Fruit fly (Drosophila melanogaster) whole organism, embryonic: Measurements from ENCODE around the gene FucTA.

ENCODE experiments used
- Abd-B ChIP-seq: fragments of 200-800 bp; sonication (Bioruptor generic); optimal IDR thresholded peaks from 2 replicates; lab custom pipeline; 2018; ENCODE audit warnings: missing biosample characterization, mild to moderate bottlenecking, missing genetic modification characterization, moderate library complexity
- Bdp1 ChIP-seq: fragments of 200-800 bp; sonication (Bioruptor generic); optimal IDR thresholded peaks from 3 replicates; lab custom pipeline; 2016; ENCODE audit warnings: missing biosample characterization, missing genetic modification characterization
- Blimp-1 ChIP-seq: fragments of 200-800 bp; sonication (Bioruptor generic); optimal IDR thresholded peaks from 3 replicates; lab custom pipeline; 2018; ENCODE audit warnings: missing biosample characterization, missing genetic modification characterization, mild to moderate bottlenecking, moderate library complexity, missing genetic modification reagents
- CG1024 ChIP-seq: fragments of 200-800 bp; sonication (Bioruptor generic); IDR thresholded peaks from 2 replicates; pipeline ENCODE4 v1.3.6; 2022; ENCODE audit warnings: missing biosample characterization, missing genetic modification characterization
- CG11085 ChIP-seq: fragments of 200-800 bp; sonication (Bioruptor generic); IDR thresholded peaks from 2 replicates; pipeline ENCODE4 v1.3.6; 2022; ENCODE audit warnings: missing biosample characterization, missing genetic modification characterization
- CG11723 ChIP-seq: fragments of 200-800 bp; sonication (Bioruptor generic); optimal IDR thresholded peaks from 2 replicates; lab custom pipeline; 2017; ENCODE audit warnings: missing biosample characterization, mild to moderate bottlenecking, missing genetic modification characterization
- CG14965 ChIP-seq: fragments of 200-800 bp; sonication (Bioruptor generic); optimal IDR thresholded peaks from 2 replicates; lab custom pipeline; 2016; ENCODE audit warnings: missing biosample characterization, missing genetic modification characterization, borderline replicate concordance
- CG16815 ChIP-seq: fragments of 200-800 bp; sonication (Bioruptor generic); optimal IDR thresholded peaks from 3 replicates; lab custom pipeline; 2017; ENCODE audit warnings: missing biosample characterization, mild to moderate bottlenecking, missing genetic modification characterization
- CG17802 ChIP-seq: fragments of 200-800 bp; sonication (Bioruptor generic); optimal IDR thresholded peaks from 2 replicates; lab custom pipeline; 2018; ENCODE audit warnings: missing biosample characterization, mild to moderate bottlenecking, missing genetic modification characterization, moderate library complexity
- CG3065 ChIP-seq: fragments of 200-800 bp; sonication (Bioruptor generic); optimal IDR thresholded peaks from 2 replicates; lab custom pipeline; 2016; ENCODE audit warnings: missing biosample characterization, missing genetic modification characterization
- CG31365 ChIP-seq: fragments of 200-800 bp; sonication (Bioruptor generic); optimal IDR thresholded peaks from 2 replicates; lab custom pipeline; 2018; ENCODE audit warnings: missing biosample characterization, mild to moderate bottlenecking, missing genetic modification characterization
- CG32772 ChIP-seq: fragments of 200-800 bp; sonication (Bioruptor generic); IDR thresholded peaks from 2 replicates; pipeline ENCODE4 v1.3.6; 2022; ENCODE audit warnings: missing biosample characterization, missing genetic modification characterization
- CG34422 ChIP-seq: fragments of 200-800 bp; sonication (Bioruptor generic); IDR thresholded peaks from 3 replicates; pipeline ENCODE4 v1.3.6; 2022; ENCODE audit warnings: missing biosample characterization, missing genetic modification characterization
- CG4820 ChIP-seq: fragments of 200-800 bp; sonication (Bioruptor generic); optimal IDR thresholded peaks from 3 replicates; lab custom pipeline; 2016; ENCODE audit warnings: missing biosample characterization, missing genetic modification characterization
- CG5180 ChIP-seq: fragments of 200-800 bp; sonication (Bioruptor generic); optimal IDR thresholded peaks from 3 replicates; lab custom pipeline; 2017; ENCODE audit warnings: missing biosample characterization, missing genetic modification characterization, mild to moderate bottlenecking, moderate library complexity, missing genetic modification reagents
- CG5953 ChIP-seq: fragments of 200-800 bp; sonication (Bioruptor generic); IDR thresholded peaks from 2 replicates; pipeline ENCODE4 v1.3.6; 2022; ENCODE audit warnings: missing biosample characterization, missing genetic modification characterization
- CG8089 ChIP-seq: fragments of 200-800 bp; sonication (Bioruptor generic); optimal IDR thresholded peaks from 3 replicates; lab custom pipeline; 2016; ENCODE audit warnings: missing biosample characterization, missing genetic modification characterization
- CG8924 ChIP-seq: fragments of 200-800 bp; optimal IDR thresholded peaks from 3 replicates; lab custom pipeline; 2019; ENCODE audit warnings: missing biosample characterization, mild to moderate bottlenecking, missing genetic modification characterization, moderate library complexity
- CG9437 ChIP-seq: fragments of 200-800 bp; sonication (Bioruptor generic); optimal IDR thresholded peaks from 2 replicates; lab custom pipeline; 2018; ENCODE audit warnings: missing biosample characterization, mild to moderate bottlenecking, missing genetic modification characterization
- Camta ChIP-seq: fragments of 200-800 bp; sonication (Bioruptor generic); optimal IDR thresholded peaks from 2 replicates; lab custom pipeline; 2016; ENCODE audit warnings: missing biosample characterization, missing genetic modification characterization
- Elba2 ChIP-seq: fragments of 200-800 bp; sonication (Bioruptor generic); optimal IDR thresholded peaks from 3 replicates; lab custom pipeline; 2016; ENCODE audit warnings: missing biosample characterization, missing genetic modification characterization
- Ets97D ChIP-seq: fragments of 200-800 bp; sonication (Bioruptor generic); optimal IDR thresholded peaks from 3 replicates; lab custom pipeline; 2016; ENCODE audit warnings: missing biosample characterization, missing genetic modification characterization
- Gug ChIP-seq: fragments of 200-800 bp; sonication (Bioruptor generic); IDR thresholded peaks from 4 replicates; pipeline ENCODE4 v1.3.6; 2022; ENCODE audit warnings: missing biosample characterization, missing genetic modification characterization
- HmgD ChIP-seq: fragments of 200-800 bp; sonication (Bioruptor generic); optimal IDR thresholded peaks from 3 replicates; lab custom pipeline; 2016; ENCODE audit warnings: missing biosample characterization, missing genetic modification characterization
- Med ChIP-seq: fragments of 200-800 bp; sonication (Bioruptor generic); peaks from one replicate; lab custom pipeline; 2016; ENCODE audit warnings: missing biosample characterization, missing genetic modification characterization, mild to moderate bottlenecking, inconsistent platforms, moderate library complexity
- NFAT ChIP-seq: fragments of 200-800 bp; sonication (Bioruptor generic); IDR thresholded peaks from 2 replicates; pipeline ENCODE4 v1.3.6; 2022; ENCODE audit warnings: missing biosample characterization, missing genetic modification characterization
- Oli ChIP-seq: fragments of 200-800 bp; sonication (Bioruptor generic); optimal IDR thresholded peaks from 2 replicates; lab custom pipeline; 2018; ENCODE audit warnings: missing biosample characterization, mild to moderate bottlenecking, missing genetic modification characterization, moderate library complexity
- Xbp1 ChIP-seq: fragments of 200-800 bp; sonication (Bioruptor generic); optimal IDR thresholded peaks from 3 replicates; lab custom pipeline; 2016; ENCODE audit warnings: missing biosample characterization, mild to moderate bottlenecking, missing genetic modification characterization
- chm ChIP-seq: fragments of 200-800 bp; sonication (Bioruptor generic); IDR thresholded peaks from 2 replicates; pipeline ENCODE4 v1.3.6; 2022; ENCODE audit warnings: missing biosample characterization, missing genetic modification characterization
- emc ChIP-seq: fragments of 200-800 bp; sonication (Bioruptor generic); optimal IDR thresholded peaks from 2 replicates; lab custom pipeline; 2016; ENCODE audit warnings: missing biosample characterization, missing genetic modification characterization
- fd64A ChIP-seq: fragments of 200-800 bp; sonication (Bioruptor generic); optimal IDR thresholded peaks from 3 replicates; lab custom pipeline; 2018; ENCODE audit warnings: missing biosample characterization, mild to moderate bottlenecking, missing genetic modification characterization
- gce ChIP-seq: fragments of 200-800 bp; sonication (Bioruptor generic); IDR thresholded peaks from 3 replicates; pipeline ENCODE4 v1.3.6; 2022; ENCODE audit warnings: missing biosample characterization, missing genetic modification characterization
- gem ChIP-seq: fragments of 200-800 bp; sonication (Bioruptor generic); optimal IDR thresholded peaks from 2 replicates; lab custom pipeline; 2019; ENCODE audit warnings: missing biosample characterization, mild to moderate bottlenecking, missing genetic modification characterization, moderate library complexity
- insv ChIP-seq, 2 experiments: fragments of 200-800 bp; sonication (Bioruptor generic); optimal IDR thresholded peaks; 3 replicates each; lab custom pipeline; 2016 to 2018; ENCODE audit warnings: missing biosample characterization in 2 of 2, missing genetic modification characterization in 2 of 2
- kah ChIP-seq: fragments of 200-800 bp; sonication (Bioruptor generic); optimal IDR thresholded peaks from 2 replicates; lab custom pipeline; 2018; ENCODE audit warnings: missing biosample characterization, mild to moderate bottlenecking, missing genetic modification characterization
- kay ChIP-seq: fragments of 200-800 bp; sonication (Bioruptor generic); optimal IDR thresholded peaks from 2 replicates; lab custom pipeline; 2016; ENCODE audit warnings: missing biosample characterization, missing genetic modification characterization
- luna ChIP-seq: fragments of 200-800 bp; sonication (Bioruptor generic); optimal IDR thresholded peaks from 2 replicates; lab custom pipeline; 2016; ENCODE audit warnings: missing biosample characterization, missing genetic modification characterization
- mirr ChIP-seq: fragments of 200-800 bp; sonication (Bioruptor generic); optimal IDR thresholded peaks from 3 replicates; lab custom pipeline; 2018; ENCODE audit warnings: missing biosample characterization, mild to moderate bottlenecking, missing genetic modification characterization
- pros ChIP-seq: fragments of 200-800 bp; sonication (Bioruptor generic); optimal IDR thresholded peaks from 3 replicates; lab custom pipeline; 2019; ENCODE audit warnings: missing biosample characterization, mild to moderate bottlenecking, missing genetic modification characterization, moderate library complexity
- sc ChIP-seq, 3 experiments: fragments of >200 bp in 2 of 3; fragments of 200-800 bp in 1 of 3; sonication (Bioruptor generic) in 1 of 3; optimal IDR thresholded peaks; 2 replicates in 2 of 3; 3 replicates in 1 of 3; lab custom pipeline; 2017; ENCODE audit warnings: mild to moderate bottlenecking in 1 of 3, missing biosample characterization in 1 of 3, missing genetic modification characterization in 1 of 3, missing genetic modification reagents in 1 of 3
- sima ChIP-seq: fragments of 200-800 bp; sonication (Bioruptor generic); optimal IDR thresholded peaks from 2 replicates; lab custom pipeline; 2016; ENCODE audit warnings: missing biosample characterization, missing genetic modification characterization
- sisA ChIP-seq: fragments of 200-800 bp; sonication (Bioruptor generic); IDR thresholded peaks from 2 replicates; pipeline ENCODE4 v1.3.6; 2022; ENCODE audit warnings: missing biosample characterization, missing genetic modification characterization
- slou ChIP-seq: fragments of 200-800 bp; sonication (Bioruptor generic); optimal IDR thresholded peaks from 3 replicates; lab custom pipeline; 2016; ENCODE audit warnings: missing biosample characterization, missing genetic modification characterization
- tna ChIP-seq: fragments of 200-800 bp; sonication (Bioruptor generic); IDR thresholded peaks from 2 replicates; pipeline ENCODE4 v1.3.6; 2022; ENCODE audit warnings: missing biosample characterization, missing genetic modification characterization; ENCODE audit not compliant: partially characterized antibody
- unpg ChIP-seq: fragments of 200-800 bp; sonication (Bioruptor generic); optimal IDR thresholded peaks from 3 replicates; lab custom pipeline; 2018; ENCODE audit warnings: missing biosample characterization, mild to moderate bottlenecking, missing genetic modification characterization, moderate library complexity
- wor ChIP-seq: fragments of 200-800 bp; sonication (Bioruptor generic); IDR thresholded peaks from 2 replicates; pipeline ENCODE4 v1.3.6; 2022; ENCODE audit warnings: missing biosample characterization, missing genetic modification characterization

Gene FucTA

dm6 chr3L:15141118-15142003, 5.6 kb upstream of the FucTA start (continued):
- TF ChIP-seq CG11723 (GFP tag; lab: Kevin White, UChicago) (peak; percentile 8), CG16815 (no peak), gem (tag; lab: Kevin White, UChicago) (peak; percentile 51), CG5180 (peak; percentile 23), Xbp1 (peak; percentile 23), CG1024 (GFP tag; lab: Robert Waterston, UW) (no peak), kah (peak; percentile 0), Gug (GFP tag; lab: Robert Waterston, UW) (peak; percentile 11; the same call in 1 of the 4 replicates), CG11085 (GFP tag; lab: Robert Waterston, UW) (0 out of 2 replicates have a peak, but pooled peaks have one; percentile 17), insv (GFP tag; optimal IDR thresholded peaks at IDR 0.05; lab: Kevin White, UChicago) (peak in 1 of 2 experiments; percentile 80), HmgD (GFP tag; lab: Kevin White, UChicago) (no peak), NFAT (0 out of 2 replicates have a peak, but pooled peaks have one; percentile 19), Ets97D (no peak), slou (GFP tag; lab: Kevin White, UChicago) (no peak), sc (optimal IDR thresholded peaks at IDR 0.05; lab: Kevin White, UChicago) (no peak), sc (GFP tag; optimal IDR thresholded peaks at IDR 0.05; lab: Kevin White, UChicago) (no peak), Med (GFP tag; lab: Kevin White, UChicago) (peak; percentile 53), pros (GFP tag; lab: Kevin White, UChicago) (peak; percentile 81), CG34422 (peak; percentile 32; the same call in 2 of the 3 replicates), CG17802 (tag; lab: Kevin White, UChicago) (no peak), CG9437 (GFP tag; lab: Kevin White, UChicago) (peak; percentile 35)

dm6 chr3L:15142004-15142890, 4.7 kb upstream of the FucTA start, which contains the start of gene Pdi:
Gene Pdi, minus strand, starts transcription at chr3L:15142840.
- TF ChIP-seq CG5953 (GFP tag; lab: Robert Waterston, UW): no peak
- TF ChIP-seq Abd-B (GFP tag; lab: Kevin White, UChicago): no peak
- TF ChIP-seq chm (GFP tag; lab: Robert Waterston, UW): peak; percentile 72
- no peak for TF ChIP-seq CG14965
- TF ChIP-seq Bdp1 (GFP tag; lab: Kevin White, UChicago): no peak
- TF ChIP-seq CG32772: no peak
- peak; percentile 24 for TF ChIP-seq Blimp-1
- no peak for TF ChIP-seq emc (GFP tag; lab: Kevin White, UChicago)
- peak; percentile 31 for TF ChIP-seq Camta
- no peak for TF ChIP-seq CG4820
- TF ChIP-seq CG8924: peak; percentile 11
- no peak for TF ChIP-seq mirr (GFP tag; lab: Kevin White, UChicago)
- no peak for TF ChIP-seq CG8089
- peak; percentile 7 for TF ChIP-seq kay (GFP tag; lab: Kevin White, UChicago)
- TF ChIP-seq gce: 0 out of 3 replicates have a peak, but pooled peaks have one; percentile 1
- TF ChIP-seq sima (GFP tag; lab: Kevin White, UChicago): no peak
- no peak for TF ChIP-seq Oli (tag; lab: Kevin White, UChicago)
- no peak; the same call in 1 of the 2 replicates for TF ChIP-seq tna
- no peak for TF ChIP-seq sisA
- TF ChIP-seq luna: peak; percentile 24
- no peak for TF ChIP-seq wor (GFP tag; lab: Robert Waterston, UW)
- TF ChIP-seq unpg (GFP tag; lab: Kevin White, UChicago): peak; percentile 30
- TF ChIP-seq Elba2 (GFP tag; lab: Kevin White, UChicago): no peak
- no peak for TF ChIP-seq fd64A (GFP tag; lab: Kevin White, UChicago)
- peak; percentile 13 for TF ChIP-seq CG31365 (tag; lab: Kevin White, UChicago)
- no peak for TF ChIP-seq CG3065 (GFP tag; lab: Kevin White, UChicago)
